Fruit fly (Drosophila melanogaster) whole organism, prepupa: ENCODE data around the gene pyd.

ENCODE experiments used
- CG10631 ChIP-seq: fragments of 200-800 bp; sonication (Bioruptor generic); optimal IDR thresholded peaks from 2 replicates; lab custom pipeline; 2016; ENCODE audit warnings: missing biosample characterization, missing genetic modification characterization
- CG10669 ChIP-seq: fragments of 200-800 bp; sonication (Bioruptor generic); optimal IDR thresholded peaks from 3 replicates; lab custom pipeline; 2018; ENCODE audit warnings: missing biosample characterization, mild to moderate bottlenecking, missing genetic modification characterization, moderate library complexity
- CG11762 ChIP-seq: fragments of 200-800 bp; sonication (Bioruptor generic); optimal IDR thresholded peaks from 3 replicates; lab custom pipeline; 2016; ENCODE audit warnings: missing biosample characterization, missing genetic modification characterization; ENCODE audit not compliant: insufficient read depth
- CG11902 ChIP-seq: fragments of 200-800 bp; sonication (Bioruptor generic); optimal IDR thresholded peaks from 3 replicates; lab custom pipeline; 2016; ENCODE audit warnings: missing biosample characterization, missing genetic modification characterization
- CG15336 ChIP-seq: fragments of 200-800 bp; sonication (Bioruptor generic); IDR thresholded peaks from 2 replicates; pipeline ENCODE4 v1.3.6; 2022; ENCODE audit warnings: missing biosample characterization, missing genetic modification characterization
- CG1621 ChIP-seq: fragments of 200-800 bp; sonication (Bioruptor generic); optimal IDR thresholded peaks from 3 replicates; lab custom pipeline; 2018; ENCODE audit warnings: missing biosample characterization, mild to moderate bottlenecking, missing genetic modification characterization
- CG16779 ChIP-seq: fragments of 200-800 bp; sonication (Bioruptor generic); optimal IDR thresholded peaks from 3 replicates; lab custom pipeline; 2017; ENCODE audit warnings: missing biosample characterization, mild to moderate bottlenecking, missing genetic modification characterization
- CG32006 ChIP-seq: fragments of 200-800 bp; sonication (Bioruptor generic); optimal IDR thresholded peaks from 3 replicates; lab custom pipeline; 2017; ENCODE audit warnings: missing biosample characterization, mild to moderate bottlenecking, missing genetic modification characterization
- CG34406 ChIP-seq: fragments of 200-800 bp; sonication (Bioruptor generic); optimal IDR thresholded peaks from 3 replicates; lab custom pipeline; 2016; ENCODE audit warnings: missing biosample characterization, missing genetic modification characterization
- CG3919 ChIP-seq: fragments of 200-800 bp; sonication (Bioruptor generic); optimal IDR thresholded peaks from 3 replicates; lab custom pipeline; 2016; ENCODE audit warnings: missing biosample characterization, missing genetic modification characterization
- CG4318 ChIP-seq: fragments of 200-800 bp; sonication (Bioruptor generic); optimal IDR thresholded peaks from 3 replicates; lab custom pipeline; 2017; ENCODE audit warnings: missing biosample characterization, mild to moderate bottlenecking, missing genetic modification characterization
- CG6276 ChIP-seq: fragments of 200-800 bp; sonication (Bioruptor generic); optimal IDR thresholded peaks from 2 replicates; lab custom pipeline; 2017; ENCODE audit warnings: missing biosample characterization, mild to moderate bottlenecking, missing genetic modification characterization
- CG6792 ChIP-seq: fragments of 200-800 bp; sonication (Bioruptor generic); optimal IDR thresholded peaks from 3 replicates; lab custom pipeline; 2016; ENCODE audit warnings: missing biosample characterization, missing genetic modification characterization
- CG6808 ChIP-seq: fragments of 200-800 bp; sonication (Bioruptor generic); optimal IDR thresholded peaks from 3 replicates; lab custom pipeline; 2017; ENCODE audit warnings: missing biosample characterization, missing genetic modification characterization, mild to moderate bottlenecking, moderate library complexity, missing genetic modification reagents
- CG6854 ChIP-seq: fragments of 200-800 bp; sonication (Bioruptor generic); optimal IDR thresholded peaks from 2 replicates; lab custom pipeline; 2017; ENCODE audit warnings: missing biosample characterization, mild to moderate bottlenecking, missing genetic modification characterization
- CG8119 ChIP-seq: fragments of 200-800 bp; sonication (Bioruptor generic); IDR thresholded peaks from 3 replicates; pipeline ENCODE4 v1.3.6; 2022; ENCODE audit warnings: missing biosample characterization, missing genetic modification characterization
- CG8319 ChIP-seq: fragments of 200-800 bp; sonication (Bioruptor generic); optimal IDR thresholded peaks from 3 replicates; lab custom pipeline; 2016; ENCODE audit warnings: missing biosample characterization, missing genetic modification characterization
- CG8632 ChIP-seq: fragments of 200-800 bp; sonication (Bioruptor generic); optimal IDR thresholded peaks from 3 replicates; lab custom pipeline; 2016; ENCODE audit warnings: missing biosample characterization, missing genetic modification characterization
- CG9139 ChIP-seq: fragments of 200-800 bp; sonication (Bioruptor generic); optimal IDR thresholded peaks from 3 replicates; lab custom pipeline; 2017; ENCODE audit warnings: missing biosample characterization, mild to moderate bottlenecking, missing genetic modification characterization
- Eip75B ChIP-seq: fragments of 200-800 bp; sonication (Bioruptor generic); optimal IDR thresholded peaks from 3 replicates; lab custom pipeline; 2016; ENCODE audit warnings: missing biosample characterization, missing genetic modification characterization
- Eip78C ChIP-seq: fragments of 200-800 bp; sonication (Bioruptor generic); peaks from one replicate; lab custom pipeline; 2016; ENCODE audit warnings: missing biosample characterization, missing genetic modification characterization
- Eip93F ChIP-seq: fragments of 200-800 bp; sonication (Bioruptor generic); optimal IDR thresholded peaks from 2 replicates; lab custom pipeline; 2016; ENCODE audit warnings: missing biosample characterization, mild to moderate bottlenecking, missing genetic modification characterization
- Ets96B ChIP-seq: fragments of 200-800 bp; optimal IDR thresholded peaks from 2 replicates; lab custom pipeline; 2019; ENCODE audit warnings: missing biosample characterization, mild to moderate bottlenecking, missing genetic modification characterization, moderate library complexity
- Hr38 ChIP-seq: sonication (Bioruptor generic); optimal IDR thresholded peaks from 2 replicates; lab custom pipeline; 2016; ENCODE audit warnings: missing biosample characterization, missing genetic modification characterization
- Hr39 ChIP-seq: fragments of 200-800 bp; sonication (Bioruptor generic); optimal IDR thresholded peaks from 2 replicates; lab custom pipeline; 2016; ENCODE audit warnings: missing biosample characterization, missing genetic modification characterization
- Hr4 ChIP-seq: fragments of 200-800 bp; sonication (Bioruptor generic); optimal IDR thresholded peaks from 3 replicates; lab custom pipeline; 2016; ENCODE audit warnings: missing biosample characterization, missing genetic modification characterization
- Lpt ChIP-seq: fragments of 200-800 bp; sonication (Bioruptor generic); optimal IDR thresholded peaks from 3 replicates; lab custom pipeline; 2016; ENCODE audit warnings: missing biosample characterization, missing genetic modification characterization
- Met ChIP-seq: fragments of 200-800 bp; sonication (Bioruptor generic); optimal IDR thresholded peaks from 3 replicates; lab custom pipeline; 2016; ENCODE audit warnings: missing biosample characterization, missing genetic modification characterization
- OdsH ChIP-seq: fragments of 200-800 bp; sonication (Bioruptor generic); optimal IDR thresholded peaks from 3 replicates; lab custom pipeline; 2016; ENCODE audit warnings: missing biosample characterization, missing genetic modification characterization
- Smox ChIP-seq: fragments of 200-800 bp; sonication (Bioruptor generic); optimal IDR thresholded peaks from 3 replicates; lab custom pipeline; 2016; ENCODE audit warnings: missing biosample characterization, missing genetic modification characterization
- Sox102F ChIP-seq: fragments of 200-800 bp; sonication (Bioruptor generic); optimal IDR thresholded peaks from 2 replicates; lab custom pipeline; 2016; ENCODE audit warnings: missing biosample characterization, mild to moderate bottlenecking, missing genetic modification characterization
- Sox14 ChIP-seq: fragments of 200-800 bp; sonication (Bioruptor generic); optimal IDR thresholded peaks from 3 replicates; lab custom pipeline; 2016; ENCODE audit warnings: missing biosample characterization, missing genetic modification characterization
- achi ChIP-seq: fragments of 200-800 bp; sonication (Bioruptor generic); optimal IDR thresholded peaks from 3 replicates; lab custom pipeline; 2016; ENCODE audit warnings: missing biosample characterization, missing genetic modification characterization
- cyc ChIP-seq: fragments of 200-800 bp; sonication (Bioruptor generic); optimal IDR thresholded peaks from 3 replicates; lab custom pipeline; 2016; ENCODE audit warnings: missing biosample characterization, missing genetic modification characterization
- dac ChIP-seq: fragments of 200-800 bp; sonication (Bioruptor generic); optimal IDR thresholded peaks from 2 replicates; lab custom pipeline; 2017; ENCODE audit warnings: missing biosample characterization, mild to moderate bottlenecking, missing genetic modification characterization
- dsx ChIP-seq: fragments of 200-800 bp; optimal IDR thresholded peaks from 3 replicates; lab custom pipeline; 2019; ENCODE audit warnings: missing biosample characterization, mild to moderate bottlenecking, missing genetic modification characterization, moderate library complexity; ENCODE audit not compliant: poor library complexity, severe bottlenecking
- esn ChIP-seq: fragments of 200-800 bp; sonication (Bioruptor generic); optimal IDR thresholded peaks from 2 replicates; lab custom pipeline; 2016; ENCODE audit warnings: missing biosample characterization, mild to moderate bottlenecking, missing genetic modification characterization, moderate library complexity
- fd59A ChIP-seq: fragments of 200-800 bp; sonication (Bioruptor generic); optimal IDR thresholded peaks from 2 replicates; lab custom pipeline; 2017; ENCODE audit warnings: missing biosample characterization, mild to moderate bottlenecking, missing genetic modification characterization, missing genetic modification reagents
- fd85E ChIP-seq: fragments of 200-800 bp; sonication (Bioruptor generic); optimal IDR thresholded peaks from 3 replicates; lab custom pipeline; 2016; ENCODE audit warnings: missing biosample characterization, missing genetic modification characterization
- net ChIP-seq: fragments of 200-800 bp; sonication (Bioruptor generic); optimal IDR thresholded peaks from 3 replicates; lab custom pipeline; 2016; ENCODE audit warnings: missing biosample characterization, missing genetic modification characterization
- pdm3 ChIP-seq: fragments of 200-800 bp; sonication (Bioruptor generic); optimal IDR thresholded peaks from 3 replicates; lab custom pipeline; 2016; ENCODE audit warnings: missing biosample characterization, missing genetic modification characterization
- spab ChIP-seq: fragments of 200-800 bp; sonication (Bioruptor generic); optimal IDR thresholded peaks from 2 replicates; lab custom pipeline; 2017; ENCODE audit warnings: missing biosample characterization, mild to moderate bottlenecking, missing genetic modification characterization, missing genetic modification reagents
- svp ChIP-seq: fragments of 200-800 bp; sonication (Bioruptor generic); peaks from one replicate; lab custom pipeline; 2016; ENCODE audit warnings: missing biosample characterization, missing genetic modification characterization
- topi ChIP-seq: fragments of 200-800 bp; sonication (Bioruptor generic); optimal IDR thresholded peaks from 3 replicates; lab custom pipeline; 2016; ENCODE audit warnings: missing biosample characterization, missing genetic modification characterization
- vri ChIP-seq: fragments of 200-800 bp; sonication (Bioruptor generic); optimal IDR thresholded peaks from 3 replicates; lab custom pipeline; 2016; ENCODE audit warnings: missing biosample characterization, mild to moderate bottlenecking, missing genetic modification characterization

pyd gene

DNA sequence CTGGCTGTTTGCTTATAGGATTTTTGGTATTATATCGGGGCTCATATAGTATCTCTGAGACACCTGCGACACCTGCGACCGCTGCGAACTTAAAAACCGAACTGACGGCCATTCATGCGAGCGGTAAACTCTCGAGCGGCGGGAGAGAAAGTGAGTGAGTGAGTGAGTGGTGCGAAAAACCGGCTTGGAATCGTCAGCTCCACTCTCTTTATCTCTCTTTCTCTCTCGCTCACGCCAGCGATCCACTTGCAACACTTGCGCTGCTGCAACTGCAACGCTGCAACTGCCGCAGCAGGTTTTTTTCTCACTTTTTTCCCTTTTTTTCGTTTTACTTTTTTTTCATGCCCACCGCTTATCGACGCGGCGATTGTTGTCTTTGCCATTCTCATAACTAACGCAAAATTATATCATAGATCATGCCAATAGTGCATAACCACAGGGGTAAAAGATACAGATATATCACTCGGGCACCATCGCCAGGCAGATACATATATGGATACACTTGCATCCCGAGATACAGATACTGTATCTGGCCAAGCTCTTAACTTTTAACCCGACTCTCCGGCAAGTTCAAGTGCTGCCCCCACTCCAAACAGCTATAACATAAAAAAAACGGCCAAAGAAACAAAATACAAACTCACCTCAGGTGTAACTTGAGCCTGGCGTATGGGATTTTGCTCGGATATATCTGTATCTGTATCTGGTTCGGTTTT, 139.1 kb downstream of the pyd start (continued):
- TF ChIP-seq CG10631 (GFP tag; lab: Kevin White, UChicago): no peak
- TF ChIP-seq dac: peak; percentile 9
- peak; percentile 80 for TF ChIP-seq CG6276 (GFP tag; lab: Kevin White, UChicago)
- peak; percentile 70 for TF ChIP-seq Eip78C (GFP tag; lab: Kevin White, UChicago)
- TF ChIP-seq CG8119 (GFP tag; lab: Robert Waterston, UW): peak; percentile 80
- peak; percentile 27 for TF ChIP-seq CG10669
- peak; percentile 60 for TF ChIP-seq dsx (GFP tag; lab: Kevin White, UChicago)
- TF ChIP-seq pdm3 (GFP tag; lab: Kevin White, UChicago): peak; percentile 31
- peak; percentile 86 for TF ChIP-seq CG6808 (GFP tag; lab: Kevin White, UChicago)
- peak; percentile 65 for TF ChIP-seq spab (GFP tag; lab: Kevin White, UChicago)
- no peak for TF ChIP-seq vri (GFP tag; lab: Kevin White, UChicago)
- TF ChIP-seq cyc (GFP tag; lab: Kevin White, UChicago): no peak

dm6 chr3R:8788722-8789400, 142.8 kb downstream of the pyd start:
- TF ChIP-seq Hr39 (GFP tag; lab: Kevin White, UChicago) (peak; percentile 52), CG10669 (peak; percentile 78), CG11902 (GFP tag; lab: Kevin White, UChicago) (peak; percentile 56), CG15336 (GFP tag; lab: Robert Waterston, UW) (peak; percentile 90), Hr38 (GFP tag; lab: Kevin White, UChicago) (no peak), Lpt (GFP tag; lab: Kevin White, UChicago) (peak; percentile 73), CG32006 (GFP tag; lab: Kevin White, UChicago) (peak; percentile 87), CG11762 (GFP tag; lab: Kevin White, UChicago) (peak; percentile 74), CG1621 (tag; lab: Kevin White, UChicago) (peak; percentile 69), OdsH (GFP tag; lab: Kevin White, UChicago) (peak; percentile 82), Hr4 (GFP tag; lab: Kevin White, UChicago) (peak; percentile 89), Met (peak; percentile 50), CG6792 (peak; percentile 74), Sox102F (GFP tag; lab: Kevin White, UChicago) (peak; percentile 57), CG8632 (GFP tag; lab: Kevin White, UChicago) (peak; percentile 54), net (peak; percentile 79), CG16779 (peak; percentile 73), topi (GFP tag; lab: Kevin White, UChicago) (peak; percentile 70), CG34406 (GFP tag; lab: Kevin White, UChicago) (peak; percentile 70), cyc (GFP tag; lab: Kevin White, UChicago) (peak; percentile 43), Ets96B (peak; percentile 84), CG8319 (peak; percentile 56), CG6808 (GFP tag; lab: Kevin White, UChicago) (peak; percentile 43), achi (GFP tag; lab: Kevin White, UChicago) (peak; percentile 82), fd85E (peak; percentile 47), CG6854 (no peak), vri (GFP tag; lab: Kevin White, UChicago) (no peak), CG4318 (GFP tag; lab: Kevin White, UChicago) (peak; percentile 70), CG8119 (GFP tag; lab: Robert Waterston, UW) (peak; percentile 92), Eip78C (GFP tag; lab: Kevin White, UChicago) (peak; percentile 97), Eip93F (GFP tag; lab: Kevin White, UChicago) (no peak), dac (peak; percentile 78), pdm3 (GFP tag; lab: Kevin White, UChicago) (peak; percentile 80), Eip75B (peak; percentile 67), fd59A (GFP tag; lab: Kevin White, UChicago) (peak; percentile 47), Sox14 (GFP tag; lab: Kevin White, UChicago) (peak; percentile 73), svp (GFP tag; lab: Kevin White, UChicago) (peak; percentile 79), CG3919 (GFP tag; lab: Kevin White, UChicago) (peak; percentile 85), CG9139 (peak; percentile 25), Smox (GFP tag; lab: Kevin White, UChicago) (peak; percentile 55), esn (GFP tag; lab: Kevin White, UChicago) (peak; percentile 65), dsx (GFP tag; lab: Kevin White, UChicago) (peak; percentile 77)
